Worm (Caenorhabditis elegans): Measurements from ENCODE around the gene sqt-3.
A peak's percentile ranks its signal among the peaks of the same experiment; 100 is the strongest.

sqt-3 gene

DNA sequence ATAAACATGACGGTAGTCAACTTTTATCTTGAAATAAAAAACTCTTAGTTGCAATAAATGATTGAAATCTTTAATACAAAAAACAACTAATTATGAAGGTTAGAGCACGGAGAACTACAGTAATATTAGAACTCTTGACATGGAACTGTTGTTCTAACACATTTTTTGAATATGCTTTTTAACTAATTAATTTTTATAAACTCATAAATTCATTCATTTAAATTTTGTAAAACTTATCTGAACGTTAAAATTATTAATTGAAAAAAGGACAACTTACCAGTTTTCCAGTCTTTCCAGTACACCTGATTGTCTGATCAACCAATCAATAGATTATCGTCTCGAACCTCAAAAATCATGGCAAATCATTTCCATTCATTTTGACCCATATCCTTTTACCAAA, at the start of gene sqt-3:
TSS of gene sqt-3 (plus strand) at position 301 of the 400 bp plus-strand sequence.
- TF ChIP-seq Y95B8A.8 (GFP tag; IDR thresholded peaks at IDR 0.05), result no peak
- no peak for TF ChIP-seq B0019.2 (GFP tag; conservative IDR thresholded peaks at IDR 0.05)
- TF ChIP-seq F23B12.7 (tag; optimal IDR thresholded peaks at IDR 0.05; ENCODE audit: insufficient read depth), result no peak
- no peak for TF ChIP-seq repo-1 (tag; optimal IDR thresholded peaks at IDR 0.05)
- no peak for TF ChIP-seq madf-8 (GFP tag; conservative IDR thresholded peaks at IDR 0.05)
- no peak for TF ChIP-seq chd-7 (tag; optimal IDR thresholded peaks at IDR 0.05)
- TF ChIP-seq snpc-4 (GFP tag; optimal IDR thresholded peaks at IDR 0.05), result no peak
- TF ChIP-seq snpc-4 (tag; optimal IDR thresholded peaks at IDR 0.05), result no peak
- no peak for TF ChIP-seq ztf-6 (GFP tag; IDR thresholded peaks at IDR 0.05)
- TF ChIP-seq bed-1 (GFP tag; IDR thresholded peaks at IDR 0.05), result no peak
- TF ChIP-seq zim-3 (tag; optimal IDR thresholded peaks at IDR 0.05), result no peak
- no peak for TF ChIP-seq zfh-2 (GFP tag; conservative IDR thresholded peaks at IDR 0.05)
- no peak for TF ChIP-seq lsy-27 (tag; optimal IDR thresholded peaks at IDR 0.05; ENCODE audit: borderline replicate concordance, insufficient read depth)
- TF ChIP-seq D2030.7 (GFP tag; IDR thresholded peaks at IDR 0.05), result no peak
- no peak for TF ChIP-seq F37B4.10 (GFP tag; IDR thresholded peaks at IDR 0.05)
- TF ChIP-seq lag-1 (GFP tag; IDR thresholded peaks at IDR 0.05), result no peak
- no peak for TF ChIP-seq lin-54 (GFP tag; optimal IDR thresholded peaks at IDR 0.05)
- no peak for TF ChIP-seq nhr-90 (tag; optimal IDR thresholded peaks at IDR 0.05)
- no peak for TF ChIP-seq ztf-22 (GFP tag; optimal IDR thresholded peaks at IDR 0.05)
- no peak for TF ChIP-seq ztf-26 (tag; optimal IDR thresholded peaks at IDR 0.05)

DNA sequence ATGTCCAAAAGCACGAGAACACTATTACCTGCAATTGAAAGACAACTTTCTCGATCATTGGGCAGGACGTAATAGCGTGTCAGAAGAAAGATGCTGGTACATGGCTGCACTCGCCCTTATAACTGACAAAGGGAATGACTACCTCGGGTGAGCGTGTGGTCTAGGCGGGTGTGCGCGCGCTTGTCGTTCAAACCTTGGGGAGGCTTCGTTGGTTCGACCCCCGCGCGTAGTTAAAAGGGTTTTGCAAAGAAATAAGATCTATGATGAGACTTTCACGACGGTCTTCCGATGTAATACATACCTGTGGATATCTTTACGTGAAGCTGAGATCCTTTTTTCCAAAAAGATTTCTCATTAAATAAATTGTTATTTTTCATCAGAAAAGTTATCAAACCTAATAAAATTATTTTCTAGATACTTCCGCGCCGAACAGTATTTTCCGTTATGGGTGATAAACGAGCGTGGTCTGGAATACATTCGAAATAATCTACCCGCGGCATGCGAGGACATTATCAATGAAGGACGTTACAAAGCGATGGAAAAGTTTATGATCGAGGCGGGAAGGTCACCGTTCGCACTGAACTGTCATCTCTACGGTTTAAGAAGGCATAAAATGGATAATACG, 49.0 kb upstream of the sqt-3 start:
- TF ChIP-seq egl-18 (GFP tag; IDR thresholded peaks at IDR 0.05), result peak; percentile 99
- TF ChIP-seq ceh-58 (GFP tag; IDR thresholded peaks at IDR 0.05), result peak; percentile 100
- TF ChIP-seq Y79H2A.3 (GFP tag; conservative IDR thresholded peaks at IDR 0.05), result peak; percentile 96
- peak; percentile 91 for TF ChIP-seq lsy-27 (tag; optimal IDR thresholded peaks at IDR 0.05; ENCODE audit: borderline replicate concordance, insufficient read depth)
- peak; percentile 98 for TF ChIP-seq rcor-1 (GFP tag; IDR thresholded peaks at IDR 0.05)
- TF ChIP-seq lag-1 (GFP tag; IDR thresholded peaks at IDR 0.05), result peak; percentile 99
- peak; percentile 100 for TF ChIP-seq bed-1 (GFP tag; IDR thresholded peaks at IDR 0.05)
- TF ChIP-seq F37B4.10 (GFP tag; IDR thresholded peaks at IDR 0.05), result peak; percentile 100
- peak; percentile 96 for TF ChIP-seq tbp1 (GFP tag; optimal IDR thresholded peaks at IDR 0.05)
- peak; percentile 94 for TF ChIP-seq C06A6.2 (GFP tag; conservative IDR thresholded peaks at IDR 0.05)
- TF ChIP-seq snpc-1.3 (tag; optimal IDR thresholded peaks at IDR 0.05; ENCODE audit: insufficient read depth), result peak; percentile 96
- TF ChIP-seq Y67H2A.10 (GFP tag; conservative IDR thresholded peaks at IDR 0.05), result peak; percentile 87
- peak; percentile 93 for TF ChIP-seq Y95B8A.8 (GFP tag; IDR thresholded peaks at IDR 0.05)
- peak; percentile 96 for TF ChIP-seq ZK185.1 (tag; optimal IDR thresholded peaks at IDR 0.05; ENCODE audit: poor library complexity, severe bottlenecking)
- peak; percentile 86 for TF ChIP-seq ceh-100 (GFP tag; IDR thresholded peaks at IDR 0.05)
- TF ChIP-seq snpc-1.1 (tag; optimal IDR thresholded peaks at IDR 0.05; ENCODE audit: insufficient read depth), result peak; percentile 86
- peak; percentile 97 for TF ChIP-seq attf-5 (GFP tag; optimal IDR thresholded peaks at IDR 0.05)
- peak; percentile 95 for TF ChIP-seq lin-54 (GFP tag; optimal IDR thresholded peaks at IDR 0.05)
- peak; percentile 99 for TF ChIP-seq nhr-90 (tag; optimal IDR thresholded peaks at IDR 0.05)
- peak; percentile 99 for TF ChIP-seq him-1 (tag; optimal IDR thresholded peaks at IDR 0.05)
- TF ChIP-seq F22D6.2 (tag; optimal IDR thresholded peaks at IDR 0.05), result peak; percentile 90
- peak; percentile 99 for TF ChIP-seq die-1 (tag; optimal IDR thresholded peaks at IDR 0.05)
- TF ChIP-seq ama-1 (optimal IDR thresholded peaks at IDR 0.05), result peak; percentile 69
- TF ChIP-seq ama-1 (GFP tag; optimal IDR thresholded peaks at IDR 0.05), result peak; percentile 95 to 96
- TF ChIP-seq dox-1 (GFP tag; IDR thresholded peaks at IDR 0.05), result peak; percentile 99
- TF ChIP-seq mes-4 (tag; optimal IDR thresholded peaks at IDR 0.05), result peak; percentile 96
- TF ChIP-seq ekl-4 (GFP tag; IDR thresholded peaks at IDR 0.05), result peak; percentile 99
- TF ChIP-seq nfya-2 (GFP tag; IDR thresholded peaks at IDR 0.05), result peak; percentile 97
- no peak for TF ChIP-seq unc-62 (GFP tag; optimal IDR thresholded peaks at IDR 0.05)
- peak; percentile 98 for TF ChIP-seq hrde-1 (tag; optimal IDR thresholded peaks at IDR 0.05; ENCODE audit: borderline replicate concordance)
- TF ChIP-seq pha-4 (tag; optimal IDR thresholded peaks at IDR 0.05), result no peak
- TF ChIP-seq B0261.1 (tag; optimal IDR thresholded peaks at IDR 0.05), result peak; percentile 99
- peak; percentile 96 for TF ChIP-seq ztf-22 (GFP tag; optimal IDR thresholded peaks at IDR 0.05)
